Fruit fly (Drosophila melanogaster): ENCODE measurements around the gene Gr98d.

The Gr98d gene

dm6 chr3R:27553379-27553778 is 7.5 kb downstream of the Gr98d start:
- TF ChIP-seq usp (GFP tag; optimal IDR thresholded peaks at IDR 0.05) (no peak), lola (GFP tag; optimal IDR thresholded peaks at IDR 0.05) (no peak), Hr83 (GFP tag; optimal IDR thresholded peaks at IDR 0.05; ENCODE audit: poor library complexity, severe bottlenecking) (no peak), brk (GFP tag; optimal IDR thresholded peaks at IDR 0.05) (no peak), GATAd (GFP tag; optimal IDR thresholded peaks at IDR 0.05) (no peak), rgr (GFP tag; optimal IDR thresholded peaks at IDR 0.05) (no peak), psq (GFP tag; optimal IDR thresholded peaks at IDR 0.05) (no peak), foxo (GFP tag; optimal IDR thresholded peaks at IDR 0.05) (no peak), sage (GFP tag; optimal IDR thresholded peaks at IDR 0.05) (no peak)

dm6 chr3R:27553921-27554320 is 8.1 kb downstream of the Gr98d start:
- TF ChIP-seq lola (GFP tag; optimal IDR thresholded peaks at IDR 0.05) = no peak
- TF ChIP-seq Hr78 (GFP tag; optimal IDR thresholded peaks at IDR 0.05) = no peak
- TF ChIP-seq br (GFP tag; optimal IDR thresholded peaks at IDR 0.05) = peak; percentile 74
- TF ChIP-seq dl (GFP tag; optimal IDR thresholded peaks at IDR 0.05; ENCODE audit: insufficient read depth in 1 of 2, partially characterized antibody in 2 of 2) = no peak
- peak; percentile 25 for TF ChIP-seq woc (GFP tag; optimal IDR thresholded peaks at IDR 0.05)
- no peak for TF ChIP-seq jim (GFP tag; optimal IDR thresholded peaks at IDR 0.05)
- peak; percentile 53 for TF ChIP-seq sage (GFP tag; optimal IDR thresholded peaks at IDR 0.05)
- TF ChIP-seq foxo (GFP tag; optimal IDR thresholded peaks at IDR 0.05) = peak in 1 of 2 experiments; percentile 84
- TF ChIP-seq OdsH (GFP tag; optimal IDR thresholded peaks at IDR 0.05) = peak; percentile 61
- no peak for TF ChIP-seq Dif (GFP tag; optimal IDR thresholded peaks at IDR 0.05; ENCODE audit: partially characterized antibody)
- TF ChIP-seq Dfd (GFP tag; optimal IDR thresholded peaks at IDR 0.05) = no peak
- no peak for TF ChIP-seq CrebA (GFP tag; optimal IDR thresholded peaks at IDR 0.05; ENCODE audit: borderline replicate concordance)
- peak; percentile 27 for TF ChIP-seq tai (GFP tag; optimal IDR thresholded peaks at IDR 0.05)
- TF ChIP-seq Sp1 (GFP tag; optimal IDR thresholded peaks at IDR 0.05) = peak; percentile 41
- TF ChIP-seq CG32264 (GFP tag; optimal IDR thresholded peaks at IDR 0.05) = peak; percentile 32
- TF ChIP-seq psq (GFP tag; optimal IDR thresholded peaks at IDR 0.05) = peak; percentile 64
- TF ChIP-seq brk (GFP tag; optimal IDR thresholded peaks at IDR 0.05) = no peak
- TF ChIP-seq sv (GFP tag; optimal IDR thresholded peaks at IDR 0.05) = no peak
- no peak for TF ChIP-seq Abd-B (GFP tag; optimal IDR thresholded peaks at IDR 0.05)
- no peak for TF ChIP-seq GATAd (GFP tag; optimal IDR thresholded peaks at IDR 0.05)
- TF ChIP-seq h (GFP tag; optimal IDR thresholded peaks at IDR 0.05) = peak; percentile 88
- peak; percentile 62 for TF ChIP-seq Hnf4 (GFP tag; optimal IDR thresholded peaks at IDR 0.05)
- no peak for TF ChIP-seq dsf (GFP tag; optimal IDR thresholded peaks at IDR 0.05; ENCODE audit: borderline replicate concordance)
- no peak for TF ChIP-seq Hr83 (GFP tag; optimal IDR thresholded peaks at IDR 0.05; ENCODE audit: poor library complexity, severe bottlenecking)
- TF ChIP-seq usp (GFP tag; optimal IDR thresholded peaks at IDR 0.05) = no peak
- TF ChIP-seq HLH106 (tag; optimal IDR thresholded peaks at IDR 0.05) = peak; percentile 52
- no peak for TF ChIP-seq Vsx2 (GFP tag; optimal IDR thresholded peaks at IDR 0.05; ENCODE audit: partially characterized antibody)
- TF ChIP-seq pan (optimal IDR thresholded peaks at IDR 0.05) = no peak
- TF ChIP-seq ey (GFP tag; optimal IDR thresholded peaks at IDR 0.05) = peak; percentile 62
- TF ChIP-seq CG9705 (GFP tag; optimal IDR thresholded peaks at IDR 0.05) = no peak
- TF ChIP-seq rgr (GFP tag; optimal IDR thresholded peaks at IDR 0.05) = peak; percentile 70
- TF ChIP-seq fru (GFP tag; optimal IDR thresholded peaks at IDR 0.05) = peak; percentile 76
- no peak for TF ChIP-seq N (GFP tag; optimal IDR thresholded peaks at IDR 0.05)
- TF ChIP-seq Jra (GFP tag; optimal IDR thresholded peaks at IDR 0.05) = no peak
- TF ChIP-seq Rel (GFP tag; optimal IDR thresholded peaks at IDR 0.05) = no peak
- no peak for TF ChIP-seq Rel (tag; optimal IDR thresholded peaks at IDR 0.05)
- no peak for TF ChIP-seq Myc (optimal IDR thresholded peaks at IDR 0.05)
- no peak for TF ChIP-seq Mio (GFP tag; optimal IDR thresholded peaks at IDR 0.05)
- peak; percentile 33 for TF ChIP-seq dmrt93B (GFP tag; optimal IDR thresholded peaks at IDR 0.05)

- TF ChIP-seq foxo (GFP tag; optimal IDR thresholded peaks at IDR 0.05) = no peak
- no peak for TF ChIP-seq Rel (GFP tag; optimal IDR thresholded peaks at IDR 0.05)
- TF ChIP-seq Rel (tag; optimal IDR thresholded peaks at IDR 0.05) = no peak
- TF ChIP-seq ey (GFP tag; optimal IDR thresholded peaks at IDR 0.05) = no peak
- TF ChIP-seq sage (GFP tag; optimal IDR thresholded peaks at IDR 0.05) = no peak
- peak; percentile 18 for TF ChIP-seq rgr (GFP tag; optimal IDR thresholded peaks at IDR 0.05)
- peak; percentile 26 for TF ChIP-seq sv (GFP tag; optimal IDR thresholded peaks at IDR 0.05)
- no peak for TF ChIP-seq dl (GFP tag; optimal IDR thresholded peaks at IDR 0.05; ENCODE audit: insufficient read depth in 1 of 2, partially characterized antibody in 2 of 2)
- no peak for TF ChIP-seq woc (GFP tag; optimal IDR thresholded peaks at IDR 0.05)
These were observed 9.1 kb downstream of the Gr98d start for dm6 chr3R:27554964-27555363.
